Fruit fly (Drosophila melanogaster): ENCODE data around the gene chif.

DNA sequence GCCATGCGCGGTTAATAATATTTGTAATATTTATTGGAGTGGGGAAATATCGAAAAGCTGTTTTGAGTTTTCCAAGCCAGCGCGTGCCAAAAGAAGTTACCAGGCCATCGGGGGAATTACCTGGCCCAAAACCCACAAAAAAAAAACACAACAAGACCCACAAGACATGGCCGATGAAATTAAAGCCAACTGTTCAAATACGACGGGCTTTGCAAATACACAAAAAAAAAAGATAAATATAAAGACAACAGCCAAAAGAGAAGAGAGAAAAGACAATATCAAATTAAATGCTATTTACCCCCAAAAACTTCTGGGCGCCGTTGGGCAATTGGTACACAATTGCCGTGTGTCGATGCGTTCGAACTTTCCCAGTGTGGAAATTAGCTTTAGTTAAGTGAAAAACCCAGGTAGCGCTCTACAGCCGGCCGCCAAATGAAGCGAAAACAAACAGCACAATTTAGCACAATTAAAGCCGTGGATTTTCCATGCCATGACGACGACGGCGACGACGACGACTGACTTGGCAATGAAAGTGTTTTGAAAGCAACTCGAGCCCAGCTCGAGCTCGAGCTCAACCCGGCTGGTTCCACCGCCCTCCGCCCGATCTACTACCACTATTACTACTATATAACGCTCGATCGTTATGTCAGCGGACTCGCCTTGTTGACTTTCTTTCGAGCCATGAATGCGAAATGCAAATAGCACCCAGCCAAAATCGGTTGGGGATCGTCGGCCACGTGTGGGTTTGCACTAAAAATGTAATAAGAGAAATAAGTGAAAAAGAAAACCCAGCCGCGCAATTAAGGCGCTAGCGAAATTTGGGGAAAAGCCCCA lies 34.4 kb downstream of the chif start:
- TF ChIP-seq Mnt (GFP tag; optimal IDR thresholded peaks at IDR 0.05) (peak; percentile 46), CG7101 (tag; optimal IDR thresholded peaks at IDR 0.05) (peak; percentile 7), kay (GFP tag; ENCODE audit: borderline replicate concordance) (peak; percentile 70), CG1620 (GFP tag; optimal IDR thresholded peaks at IDR 0.05) (peak; percentile 41), Clk (GFP tag; optimal IDR thresholded peaks at IDR 0.05) (no peak), tj (GFP tag; optimal IDR thresholded peaks at IDR 0.05) (peak; percentile 72), cic (GFP tag; optimal IDR thresholded peaks at IDR 0.05) (peak; percentile 26), CG12768 (GFP tag; optimal IDR thresholded peaks at IDR 0.05) (peak; percentile 34), CG7045 (GFP tag; optimal IDR thresholded peaks at IDR 0.05) (peak; percentile 9), CG5204 (GFP tag; optimal IDR thresholded peaks at IDR 0.05) (no peak), CG14711 (tag; optimal IDR thresholded peaks at IDR 0.05) (no peak), Hr96 (GFP tag; optimal IDR thresholded peaks at IDR 0.05) (no peak)
